Fruit fly (Drosophila melanogaster): Measurements from ENCODE around the gene path.

path gene

DNA sequence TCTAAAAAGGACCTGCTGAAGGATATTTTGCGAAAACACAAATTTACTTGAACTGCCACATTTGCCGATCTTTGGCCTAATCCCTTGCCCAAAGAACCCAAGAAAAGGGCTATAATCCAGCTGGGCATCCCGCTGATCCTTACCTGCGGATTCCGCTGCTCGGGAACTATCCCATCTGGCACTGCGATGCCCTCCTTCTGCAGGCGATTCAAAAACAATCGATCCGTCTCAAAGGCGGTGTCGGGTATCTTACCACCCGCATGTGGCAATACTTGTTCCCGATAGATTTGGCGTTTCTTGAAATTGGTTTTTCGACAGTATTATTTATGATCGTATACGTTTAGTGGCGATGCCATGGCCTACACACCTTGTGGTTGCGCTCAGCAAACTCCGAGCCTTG is 13.8 kb downstream of the path start:
- TF ChIP-seq rgr (GFP tag; optimal IDR thresholded peaks at IDR 0.05) (no peak), Rel (GFP tag; optimal IDR thresholded peaks at IDR 0.05) (no peak), Rel (tag; optimal IDR thresholded peaks at IDR 0.05) (no peak), CG32264 (GFP tag; optimal IDR thresholded peaks at IDR 0.05) (no peak), fru (GFP tag; optimal IDR thresholded peaks at IDR 0.05) (no peak), dsf (GFP tag; optimal IDR thresholded peaks at IDR 0.05; ENCODE audit: borderline replicate concordance) (no peak), CrebA (GFP tag; optimal IDR thresholded peaks at IDR 0.05; ENCODE audit: borderline replicate concordance) (no peak), br (GFP tag; optimal IDR thresholded peaks at IDR 0.05) (no peak), Hnf4 (GFP tag; optimal IDR thresholded peaks at IDR 0.05) (no peak), sv (GFP tag; optimal IDR thresholded peaks at IDR 0.05) (no peak), psq (GFP tag; optimal IDR thresholded peaks at IDR 0.05) (no peak)

- TF ChIP-seq Vsx2 (GFP tag; optimal IDR thresholded peaks at IDR 0.05; ENCODE audit: partially characterized antibody), result no peak
- TF ChIP-seq foxo (GFP tag; optimal IDR thresholded peaks at IDR 0.05), result no peak
- TF ChIP-seq Dfd (GFP tag; optimal IDR thresholded peaks at IDR 0.05), result no peak
- no peak for TF ChIP-seq jim (GFP tag; optimal IDR thresholded peaks at IDR 0.05)
- TF ChIP-seq Abd-B (GFP tag; optimal IDR thresholded peaks at IDR 0.05), result no peak
- TF ChIP-seq fru (GFP tag; optimal IDR thresholded peaks at IDR 0.05), result no peak
- no peak for TF ChIP-seq Sp1 (GFP tag; optimal IDR thresholded peaks at IDR 0.05)
Observed at dm6 chr3L:9490432-9490831, 14.7 kb downstream of the path start.

DNA sequence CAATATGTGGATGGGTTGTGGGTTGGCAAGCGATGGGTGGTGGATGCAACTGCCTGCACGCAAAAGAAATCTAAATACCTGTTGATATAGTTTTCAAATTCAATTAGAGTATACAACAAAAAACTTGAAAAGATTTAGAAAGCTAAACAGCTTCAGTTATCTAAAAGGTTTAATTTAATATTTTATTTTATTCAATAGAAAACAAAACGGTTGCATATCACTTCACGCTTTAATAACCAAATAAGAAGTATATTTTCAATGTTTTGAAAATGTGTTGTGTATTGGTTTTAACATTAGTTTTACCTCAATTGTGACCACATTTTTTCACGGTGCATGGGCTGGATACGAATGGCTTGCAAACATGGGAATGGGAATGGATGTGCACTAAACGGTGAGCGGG is 15.5 kb downstream of the path start:
- TF ChIP-seq Mio (GFP tag; optimal IDR thresholded peaks at IDR 0.05), result no peak
- no peak for TF ChIP-seq psq (GFP tag; optimal IDR thresholded peaks at IDR 0.05)
- no peak for TF ChIP-seq Abd-B (GFP tag; optimal IDR thresholded peaks at IDR 0.05)
- TF ChIP-seq lola (GFP tag; optimal IDR thresholded peaks at IDR 0.05), result no peak
- no peak for TF ChIP-seq Hr83 (GFP tag; optimal IDR thresholded peaks at IDR 0.05; ENCODE audit: poor library complexity, severe bottlenecking)
- no peak for TF ChIP-seq fru (GFP tag; optimal IDR thresholded peaks at IDR 0.05)
- no peak for TF ChIP-seq CrebA (GFP tag; optimal IDR thresholded peaks at IDR 0.05; ENCODE audit: borderline replicate concordance)
- TF ChIP-seq Dif (GFP tag; optimal IDR thresholded peaks at IDR 0.05; ENCODE audit: partially characterized antibody), result no peak
- TF ChIP-seq brk (GFP tag; optimal IDR thresholded peaks at IDR 0.05), result no peak
- TF ChIP-seq dl (GFP tag; optimal IDR thresholded peaks at IDR 0.05; ENCODE audit: insufficient read depth in 1 of 2, partially characterized antibody in 2 of 2), result no peak
- no peak for TF ChIP-seq Sp1 (GFP tag; optimal IDR thresholded peaks at IDR 0.05)
- no peak for TF ChIP-seq Hr78 (GFP tag; optimal IDR thresholded peaks at IDR 0.05)
- no peak for TF ChIP-seq usp (GFP tag; optimal IDR thresholded peaks at IDR 0.05)
- TF ChIP-seq h (GFP tag; optimal IDR thresholded peaks at IDR 0.05), result no peak
- TF ChIP-seq CG9705 (GFP tag; optimal IDR thresholded peaks at IDR 0.05), result no peak
- no peak for TF ChIP-seq Rel (GFP tag; optimal IDR thresholded peaks at IDR 0.05)
- TF ChIP-seq Rel (tag; optimal IDR thresholded peaks at IDR 0.05), result no peak
- no peak for TF ChIP-seq Jra (GFP tag; optimal IDR thresholded peaks at IDR 0.05)
- TF ChIP-seq sv (GFP tag; optimal IDR thresholded peaks at IDR 0.05), result no peak
- TF ChIP-seq dsf (GFP tag; optimal IDR thresholded peaks at IDR 0.05; ENCODE audit: borderline replicate concordance), result no peak
- no peak for TF ChIP-seq rgr (GFP tag; optimal IDR thresholded peaks at IDR 0.05)

DNA sequence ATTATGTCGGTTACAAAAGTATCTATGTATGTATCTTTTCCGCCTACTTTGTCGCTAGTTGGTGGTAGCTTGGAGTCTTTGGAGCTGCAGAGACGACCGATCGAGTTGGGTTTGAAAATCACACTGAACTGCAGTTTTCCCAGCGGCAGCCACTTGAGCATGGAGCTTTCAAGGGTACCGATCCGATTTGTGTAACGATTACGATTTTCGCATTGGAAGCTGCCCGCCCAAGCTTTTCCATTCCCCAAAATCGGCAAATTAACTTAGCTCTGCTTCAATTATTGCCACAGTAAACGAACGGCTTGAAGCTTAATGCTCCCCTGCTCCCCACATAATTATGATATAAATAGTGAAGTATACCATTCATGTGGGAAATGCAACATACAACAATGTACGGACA is 16.0 kb downstream of the path start, which contains the start of gene CG32036:
Gene CG32036 (minus strand): TSS at position 101 of the 400 bp plus-strand sequence.
- no peak for TF ChIP-seq sage (GFP tag; optimal IDR thresholded peaks at IDR 0.05)
- no peak for TF ChIP-seq OdsH (GFP tag; optimal IDR thresholded peaks at IDR 0.05)
- no peak for TF ChIP-seq woc (GFP tag; optimal IDR thresholded peaks at IDR 0.05)
- no peak for TF ChIP-seq Hr78 (GFP tag; optimal IDR thresholded peaks at IDR 0.05)
- no peak for TF ChIP-seq usp (GFP tag; optimal IDR thresholded peaks at IDR 0.05)
- TF ChIP-seq Rel (GFP tag; optimal IDR thresholded peaks at IDR 0.05), result no peak
- no peak for TF ChIP-seq Rel (tag; optimal IDR thresholded peaks at IDR 0.05)
- TF ChIP-seq dl (GFP tag; optimal IDR thresholded peaks at IDR 0.05; ENCODE audit: insufficient read depth in 1 of 2, partially characterized antibody in 2 of 2), result no peak
- TF ChIP-seq br (GFP tag; optimal IDR thresholded peaks at IDR 0.05), result no peak
- TF ChIP-seq Dfd (GFP tag; optimal IDR thresholded peaks at IDR 0.05), result no peak
- TF ChIP-seq lola (GFP tag; optimal IDR thresholded peaks at IDR 0.05), result no peak
- no peak for TF ChIP-seq ey (GFP tag; optimal IDR thresholded peaks at IDR 0.05)
- TF ChIP-seq psq (GFP tag; optimal IDR thresholded peaks at IDR 0.05), result no peak
- no peak for TF ChIP-seq rgr (GFP tag; optimal IDR thresholded peaks at IDR 0.05)
- TF ChIP-seq CrebA (GFP tag; optimal IDR thresholded peaks at IDR 0.05; ENCODE audit: borderline replicate concordance), result no peak
- TF ChIP-seq Hnf4 (GFP tag; optimal IDR thresholded peaks at IDR 0.05), result no peak

Measured in whole organism, wandering third instar larva.